Fruit fly (Drosophila melanogaster) whole organism: Measurements from ENCODE around the gene 5PtaseI.

Source experiments
- CG8478 ChIP-seq: fragments of >200 bp; optimal IDR thresholded peaks from 2 replicates; lab custom pipeline; 2018; ENCODE audit warnings: inconsistent platforms
- Dll ChIP-seq: fragments of >200 bp; optimal IDR thresholded peaks from 2 replicates; lab custom pipeline; 2017
- EcR ChIP-seq, 2 experiments: fragments of >200 bp; optimal IDR thresholded peaks; 2 replicates each; lab custom pipeline; 2017; ENCODE audit warnings: missing biosample characterization in 2 of 2, missing genetic modification characterization in 2 of 2, missing genetic modification reagents in 2 of 2
- pan ChIP-seq: fragments of >200 bp; optimal IDR thresholded peaks from 2 replicates; lab custom pipeline; 2017
- psq ChIP-seq: fragments of >200 bp; optimal IDR thresholded peaks from 2 replicates; lab custom pipeline; 2017
- usp ChIP-seq: fragments of >200 bp; optimal IDR thresholded peaks from 2 replicates; lab custom pipeline; 2017; ENCODE audit warnings: missing biosample characterization, missing genetic modification characterization, mixed read lengths

dm6 chr3R:25049742-25050517, 5.0 kb upstream of the 5PtaseI start:
- TF ChIP-seq psq (lab: Kevin White, UChicago) (no peak), CG8478 (no peak), pan (no peak), EcR (GFP tag; optimal IDR thresholded peaks at IDR 0.05; lab: Kevin White, UChicago) (no peak), usp (GFP tag; lab: Kevin White, UChicago) (no peak), Dll (lab: Kevin White, UChicago) (no peak)
